Worm (Caenorhabditis elegans) whole organism, L4 larva: Measurements from ENCODE around the gene pix-1.

ENCODE experiments used
- D1046.2 ChIP-seq: fragments of 200-800 bp; sonication (Bioruptor generic); IDR thresholded peaks from 2 replicates; pipeline ENCODE4 v1.3.6; 2022; ENCODE audit warnings: missing genetic modification characterization, missing compliant biosample characterization
- F49E8.2 ChIP-seq: sonication (generic microtip); optimal IDR thresholded peaks from 2 replicates; lab custom pipeline; 2016; ENCODE audit warnings: missing compliant biosample characterization, mild to moderate bottlenecking, missing genetic modification characterization, borderline replicate concordance
- T20F7.1 ChIP-seq: fragments of 200-800 bp; sonication (Bioruptor generic); optimal IDR thresholded peaks from 2 replicates; lab custom pipeline; 2018; ENCODE audit warnings: mild to moderate bottlenecking, missing genetic modification characterization, missing compliant biosample characterization
- T26A8.4 ChIP-seq: fragments of 200-800 bp; sonication (Bioruptor generic); IDR thresholded peaks from 2 replicates; pipeline ENCODE4 v1.3.6; 2022; ENCODE audit warnings: missing genetic modification characterization, missing compliant biosample characterization
- Y105C5A.15 ChIP-seq: fragments of 200-800 bp; sonication (Bioruptor generic); IDR thresholded peaks from 2 replicates; pipeline ENCODE4 v1.3.6; 2022; ENCODE audit warnings: missing genetic modification characterization, missing compliant biosample characterization
- Y5F2A.4 ChIP-seq: fragments of 200-800 bp; sonication (Bioruptor generic); optimal IDR thresholded peaks from 2 replicates; lab custom pipeline; 2018; ENCODE audit warnings: mild to moderate bottlenecking, missing genetic modification characterization, missing compliant biosample characterization
- ZK337.2 ChIP-seq: fragments of 200-800 bp; sonication (Bioruptor generic); IDR thresholded peaks from 2 replicates; pipeline ENCODE4 v1.3.6; 2022; ENCODE audit warnings: missing genetic modification reagents, missing genetic modification characterization, missing compliant biosample characterization
- aly-2 ChIP-seq: sonication (generic microtip); optimal IDR thresholded peaks from 2 replicates; lab custom pipeline; 2018; ENCODE audit warnings: missing biosample characterization, missing genetic modification characterization
- attf-4 ChIP-seq: sonication (generic microtip); optimal IDR thresholded peaks from 3 replicates; lab custom pipeline; 2017; ENCODE audit warnings: missing biosample characterization, missing genetic modification characterization
- ceh-20 ChIP-seq: fragments of 200-800 bp; sonication (Bioruptor generic); IDR thresholded peaks from 2 replicates; pipeline ENCODE4 v1.3.6; 2022; ENCODE audit warnings: missing genetic modification reagents, missing genetic modification characterization, missing compliant biosample characterization
- ceh-82 ChIP-seq: sonication (generic microtip); optimal IDR thresholded peaks from 2 replicates; lab custom pipeline; 2017; ENCODE audit warnings: missing biosample characterization, missing genetic modification characterization
- ces-1 ChIP-seq: fragments of 150-350 bp; sonication (generic microtip); optimal IDR thresholded peaks from 4 replicates; lab custom pipeline; 2014; ENCODE audit warnings: missing biosample characterization, missing genetic modification reagents, missing genetic modification characterization
- cey-2 ChIP-seq: sonication (generic microtip); optimal IDR thresholded peaks from 3 replicates; lab custom pipeline; 2017; ENCODE audit warnings: missing genetic modification characterization, mild to moderate bottlenecking, missing compliant biosample characterization, antibody characterized with exemption, borderline replicate concordance; ENCODE audit not compliant: insufficient read depth
- ctbp-1 ChIP-seq: fragments of 200-800 bp; sonication (Bioruptor generic); IDR thresholded peaks from 2 replicates; pipeline ENCODE4 v1.3.6; 2022; ENCODE audit warnings: missing genetic modification reagents, missing genetic modification characterization, missing compliant biosample characterization
- daf-19 ChIP-seq: fragments of 200-800 bp; sonication (Bioruptor generic); conservative IDR thresholded peaks from 2 replicates; pipeline ENCODE4 v1.3.6; 2022; ENCODE audit warnings: missing genetic modification characterization, missing compliant biosample characterization
- daf-8 ChIP-seq: fragments of 200-800 bp; sonication (Bioruptor generic); IDR thresholded peaks from 2 replicates; pipeline ENCODE4 v1.3.6; 2022; ENCODE audit warnings: missing genetic modification characterization, missing compliant biosample characterization
- dmd-6 ChIP-seq: fragments of 200-800 bp; sonication (Bioruptor generic); IDR thresholded peaks from 2 replicates; pipeline ENCODE4 v1.3.6; 2022; ENCODE audit warnings: missing genetic modification reagents, missing genetic modification characterization, missing compliant biosample characterization
- dmd-9 ChIP-seq: fragments of 200-800 bp; sonication (Bioruptor generic); IDR thresholded peaks from 2 replicates; pipeline ENCODE4 v1.3.6; 2022; ENCODE audit warnings: missing genetic modification reagents, missing genetic modification characterization, missing compliant biosample characterization
- egl-27 ChIP-seq: sonication (generic microtip); optimal IDR thresholded peaks from 3 replicates; lab custom pipeline; 2017; ENCODE audit warnings: missing biosample characterization, missing genetic modification reagents, missing genetic modification characterization
- egl-43 ChIP-seq: fragments of 200-800 bp; sonication (Bioruptor generic); IDR thresholded peaks from 2 replicates; pipeline ENCODE4 v1.3.6; 2022; ENCODE audit warnings: missing genetic modification reagents, missing genetic modification characterization, missing compliant biosample characterization
- fkh-10 ChIP-seq: fragments of 150-350 bp; optimal IDR thresholded peaks from 2 replicates; lab custom pipeline; 2014; ENCODE audit warnings: missing biosample characterization, missing genetic modification reagents, missing genetic modification characterization
- gei-8 ChIP-seq: fragments of 200-800 bp; sonication (Bioruptor generic); optimal IDR thresholded peaks from 2 replicates; lab custom pipeline; 2018; ENCODE audit warnings: mild to moderate bottlenecking, missing genetic modification characterization, missing compliant biosample characterization
- hlh-11 ChIP-seq: fragments of 200-800 bp; sonication (Bioruptor generic); optimal IDR thresholded peaks from 2 replicates; lab custom pipeline; 2018; ENCODE audit warnings: mild to moderate bottlenecking, missing genetic modification characterization, missing compliant biosample characterization
- jun-1 ChIP-seq: fragments of 150-350 bp; optimal IDR thresholded peaks from 2 replicates; lab custom pipeline; 2014; ENCODE audit warnings: missing biosample characterization, missing genetic modification reagents, missing genetic modification characterization
- lin-1 ChIP-seq: fragments of 200-800 bp; sonication (Bioruptor generic); IDR thresholded peaks from 2 replicates; pipeline ENCODE4 v1.3.6; 2022; ENCODE audit warnings: missing genetic modification reagents, missing genetic modification characterization, missing compliant biosample characterization
- lin-39 ChIP-seq: fragments of 150-350 bp; optimal IDR thresholded peaks from 2 replicates; lab custom pipeline; 2014; ENCODE audit warnings: missing biosample characterization, missing genetic modification reagents, missing genetic modification characterization
- lir-3 ChIP-seq: sonication (generic microtip); optimal IDR thresholded peaks from 2 replicates; lab custom pipeline; 2016; ENCODE audit warnings: mild to moderate bottlenecking, missing genetic modification characterization, missing compliant biosample characterization
- madf-5 ChIP-seq, 2 experiments: fragments of 200-800 bp; sonication (Bioruptor generic); IDR thresholded peaks; 2 replicates each; pipeline ENCODE4 v1.3.6; 2022; ENCODE audit warnings: missing compliant biosample characterization in 2 of 2, missing genetic modification characterization in 2 of 2
- madf-9 ChIP-seq: fragments of 200-800 bp; sonication (Bioruptor generic); conservative IDR thresholded peaks from 2 replicates; pipeline ENCODE4 v1.3.6; 2022; ENCODE audit warnings: missing genetic modification reagents, missing genetic modification characterization, missing compliant biosample characterization
- mdl-1 ChIP-seq, 2 experiments: fragments of 150-350 bp in 1 of 2; sonication (generic microtip) in 1 of 2; optimal IDR thresholded peaks; 2 replicates each; lab custom pipeline; 2014 to 2017; ENCODE audit warnings: missing biosample characterization in 2 of 2, missing genetic modification characterization in 2 of 2
- mep-1 ChIP-seq: fragments of 150-350 bp; sonication (generic microtip); optimal IDR thresholded peaks from 3 replicates; lab custom pipeline; 2014; ENCODE audit warnings: missing biosample characterization, missing genetic modification characterization
- mes-2 ChIP-seq: sonication (generic microtip); optimal IDR thresholded peaks from 2 replicates; lab custom pipeline; 2016; ENCODE audit warnings: missing genotype, mild to moderate bottlenecking, missing genetic modification characterization, missing compliant biosample characterization; ENCODE audit not compliant: poor library complexity, severe bottlenecking
- nhr-111 ChIP-seq: fragments of 200-800 bp; sonication (Bioruptor generic); optimal IDR thresholded peaks from 2 replicates; lab custom pipeline; 2018; ENCODE audit warnings: mild to moderate bottlenecking, missing genetic modification characterization, missing compliant biosample characterization
- nhr-237 ChIP-seq: sonication (generic microtip); optimal IDR thresholded peaks from 2 replicates; lab custom pipeline; 2017; ENCODE audit warnings: missing biosample characterization, missing genetic modification characterization
- nhr-25 ChIP-seq: sonication (generic microtip); optimal IDR thresholded peaks from 2 replicates; lab custom pipeline; 2017; ENCODE audit warnings: missing genetic modification characterization, mild to moderate bottlenecking, missing compliant biosample characterization, antibody characterized with exemption, moderate library complexity, borderline replicate concordance; ENCODE audit not compliant: insufficient read depth
- nhr-28 ChIP-seq: fragments of 150-350 bp; optimal IDR thresholded peaks from 2 replicates; lab custom pipeline; 2014; ENCODE audit warnings: missing biosample characterization, missing genetic modification characterization
- nhr-42 ChIP-seq: fragments of 200-800 bp; sonication (Bioruptor generic); IDR thresholded peaks from 2 replicates; pipeline ENCODE4 v1.3.6; 2022; ENCODE audit warnings: missing genetic modification characterization, missing compliant biosample characterization
- nhr-6 ChIP-seq: fragments of 150-350 bp; optimal IDR thresholded peaks from 2 replicates; lab custom pipeline; 2014; ENCODE audit warnings: missing biosample characterization, missing genetic modification characterization
- nhr-77 ChIP-seq: fragments of 150-350 bp; optimal IDR thresholded peaks from 2 replicates; lab custom pipeline; 2014; ENCODE audit warnings: missing biosample characterization, missing genetic modification characterization
- pha-4 ChIP-seq, 2 experiments: fragments of 150-350 bp in 1 of 2; fragments of 200-800 bp in 1 of 2; sonication (Bioruptor generic) in 1 of 2; IDR thresholded peaks in 1 of 2; optimal IDR thresholded peaks in 1 of 2; 2 replicates each; pipeline versions ENCODE4 v1.3.6 to Lab custom; 2014 to 2022; ENCODE audit warnings: missing genetic modification characterization in 2 of 2, missing genetic modification reagents in 2 of 2, missing biosample characterization in 1 of 2, missing compliant biosample characterization in 1 of 2
- pqm-1 ChIP-seq: sonication (generic microtip); optimal IDR thresholded peaks from 2 replicates; lab custom pipeline; 2017; ENCODE audit warnings: missing biosample characterization, missing genetic modification characterization
- rbr-2 ChIP-seq: sonication (generic microtip); optimal IDR thresholded peaks from 2 replicates; lab custom pipeline; 2016; ENCODE audit warnings: missing genotype, missing genetic modification characterization, missing compliant biosample characterization
- sdz-12 ChIP-seq: fragments of 200-800 bp; sonication (Bioruptor generic); optimal IDR thresholded peaks from 2 replicates; lab custom pipeline; 2018; ENCODE audit warnings: mild to moderate bottlenecking, missing genetic modification characterization, missing compliant biosample characterization
- spr-3 ChIP-seq: fragments of 200-800 bp; sonication (Bioruptor generic); optimal IDR thresholded peaks from 2 replicates; lab custom pipeline; 2018; ENCODE audit warnings: mild to moderate bottlenecking, missing genetic modification characterization, missing compliant biosample characterization
- tag-97 ChIP-seq: fragments of 200-800 bp; sonication (Bioruptor generic); IDR thresholded peaks from 2 replicates; pipeline ENCODE4 v1.3.6; 2022; ENCODE audit warnings: missing genetic modification characterization, missing compliant biosample characterization
- unc-130 ChIP-seq: sonication (generic microtip); optimal IDR thresholded peaks from 2 replicates; lab custom pipeline; 2016; ENCODE audit warnings: missing genetic modification reagents, missing genetic modification characterization, missing compliant biosample characterization
- zag-1 ChIP-seq: fragments of 150-350 bp; optimal IDR thresholded peaks from 2 replicates; lab custom pipeline; 2014; ENCODE audit warnings: missing biosample characterization, missing genetic modification characterization
- zfp-2 ChIP-seq: sonication (generic microtip); optimal IDR thresholded peaks from 2 replicates; lab custom pipeline; 2016; ENCODE audit warnings: mild to moderate bottlenecking, missing genetic modification characterization, missing compliant biosample characterization
- zip-11 ChIP-seq: fragments of 200-800 bp; sonication (Bioruptor generic); IDR thresholded peaks from 2 replicates; pipeline ENCODE4 v1.3.6; 2022; ENCODE audit warnings: missing genetic modification characterization, missing compliant biosample characterization
- zip-2 ChIP-seq: fragments of 150-350 bp; optimal IDR thresholded peaks from 2 replicates; lab custom pipeline; 2014; ENCODE audit warnings: missing biosample characterization, missing genetic modification characterization
- ztf-11 ChIP-seq: fragments of 150-350 bp; optimal IDR thresholded peaks from 2 replicates; lab custom pipeline; 2014; ENCODE audit warnings: missing biosample characterization, missing genetic modification characterization
- ztf-7 ChIP-seq: fragments of 150-350 bp; optimal IDR thresholded peaks from 2 replicates; lab custom pipeline; 2014; ENCODE audit warnings: missing biosample characterization, missing genetic modification characterization

pix-1 gene

DNA sequence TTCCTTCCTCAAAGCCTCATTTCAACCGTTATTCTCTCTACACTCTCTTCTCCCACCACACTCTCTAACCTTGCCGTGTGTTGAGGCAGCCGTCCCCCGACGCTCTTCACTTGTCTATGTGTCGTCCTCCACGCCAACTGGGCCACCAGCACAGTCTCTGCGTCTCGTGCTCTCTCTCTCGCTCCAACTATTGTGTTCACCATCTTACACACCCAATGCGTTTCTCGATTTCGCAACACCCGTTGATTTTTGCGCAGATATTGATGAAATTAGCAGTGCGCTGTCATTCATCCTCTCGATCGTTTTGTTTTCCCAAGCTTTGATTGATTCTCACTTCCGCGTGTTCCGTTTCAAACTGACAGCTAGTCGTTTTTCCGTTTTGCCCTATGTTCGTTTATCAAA is 40.0 kb upstream of the pix-1 start (continued):
- no peak for TF ChIP-seq lin-1 (GFP tag; lab: Robert Waterston, UW)
- TF ChIP-seq daf-19 (GFP tag; lab: Robert Waterston, UW): no peak
- peak; percentile 72 for TF ChIP-seq mep-1 (tag; lab: Kevin White, UChicago)
- no peak for TF ChIP-seq nhr-6 (tag; lab: Kevin White, UChicago)
- TF ChIP-seq F49E8.2 (tag; lab: Kevin White, UChicago): no peak
- TF ChIP-seq sdz-12 (GFP tag; lab: Kevin White, UChicago): no peak
- TF ChIP-seq Y105C5A.15: no peak
- no peak for TF ChIP-seq pqm-1
- no peak for TF ChIP-seq ZK337.2 (GFP tag; lab: Robert Waterston, UW)
- TF ChIP-seq egl-43 (GFP tag; lab: Robert Waterston, UW): peak; percentile 75
- TF ChIP-seq fkh-10 (GFP tag; lab: Kevin White, UChicago): peak; percentile 14
- no peak for TF ChIP-seq nhr-111 (GFP tag; lab: Kevin White, UChicago)
- TF ChIP-seq zag-1 (tag; lab: Kevin White, UChicago): peak; percentile 7
- peak; percentile 7 for TF ChIP-seq nhr-25 (tag; lab: Kevin White, UChicago)
- TF ChIP-seq ztf-7: no peak
- TF ChIP-seq tag-97 (GFP tag; lab: Robert Waterston, UW): no peak
- TF ChIP-seq ctbp-1: 0 out of 2 replicates have a peak, but pooled peaks have one; percentile 50
- TF ChIP-seq zip-11 (GFP tag; lab: Robert Waterston, UW): no peak
- TF ChIP-seq mes-2 (tag; lab: Kevin White, UChicago): peak; percentile 64
- TF ChIP-seq T26A8.4 (GFP tag; lab: Robert Waterston, UW): peak; percentile 55; the same call in 1 of the 2 replicates
- TF ChIP-seq dmd-9 (GFP tag; lab: Robert Waterston, UW): no peak
- no peak for TF ChIP-seq D1046.2 (GFP tag; lab: Robert Waterston, UW)
- no peak for TF ChIP-seq Y5F2A.4 (GFP tag; lab: Kevin White, UChicago)
- no peak for TF ChIP-seq nhr-237 (tag; lab: Kevin White, UChicago)
- no peak for TF ChIP-seq madf-9 (GFP tag; lab: Robert Waterston, UW)
- no peak for TF ChIP-seq aly-2
- no peak for TF ChIP-seq attf-4 (tag; lab: Kevin White, UChicago)
- no peak for TF ChIP-seq gei-8 (GFP tag; lab: Kevin White, UChicago)
- peak in 1 of 2 experiments; percentile 68 for TF ChIP-seq mdl-1 (tag; optimal IDR thresholded peaks at IDR 0.05; lab: Kevin White, UChicago)
- no peak for TF ChIP-seq lir-3 (tag; lab: Kevin White, UChicago)
- TF ChIP-seq ceh-20: no peak
- TF ChIP-seq dmd-6 (GFP tag; lab: Robert Waterston, UW): peak; percentile 55
- TF ChIP-seq spr-3 (GFP tag; lab: Kevin White, UChicago): no peak
- TF ChIP-seq unc-130: no peak
- no peak for TF ChIP-seq zip-2
- TF ChIP-seq nhr-42 (GFP tag; lab: Robert Waterston, UW): no peak
- TF ChIP-seq T20F7.1 (GFP tag; lab: Kevin White, UChicago): no peak
- TF ChIP-seq nhr-28 (tag; lab: Kevin White, UChicago): peak; percentile 10
- no peak for TF ChIP-seq madf-5 (GFP tag; IDR thresholded peaks at IDR 0.05; lab: Robert Waterston, UW)
- TF ChIP-seq rbr-2 (tag; lab: Kevin White, UChicago): peak; percentile 76
- no peak for TF ChIP-seq ztf-11 (tag; lab: Kevin White, UChicago)
- TF ChIP-seq ceh-82 (tag; lab: Kevin White, UChicago): no peak
- peak; percentile 6 for TF ChIP-seq jun-1 (tag; lab: Kevin White, UChicago)
- TF ChIP-seq daf-8: no peak
- no peak for TF ChIP-seq nhr-77 (tag; lab: Kevin White, UChicago)
- TF ChIP-seq egl-27 (tag; lab: Kevin White, UChicago): no peak
- TF ChIP-seq hlh-11 (tag; lab: Kevin White, UChicago): peak; percentile 73
- TF ChIP-seq lin-39: no peak
- TF ChIP-seq cey-2 (tag; lab: Kevin White, UChicago): no peak
- TF ChIP-seq pha-4 (GFP tag; IDR thresholded peaks at IDR 0.05; lab: Robert Waterston, UW): no peak
- no peak for TF ChIP-seq pha-4 (tag; optimal IDR thresholded peaks at IDR 0.05; lab: Kevin White, UChicago)
- TF ChIP-seq ces-1 (GFP tag; lab: Kevin White, UChicago): no peak
- no peak for TF ChIP-seq zfp-2 (tag; lab: Kevin White, UChicago)
